Worm (Caenorhabditis elegans): ENCODE results near the gene tebp-2.
A peak's percentile ranks its signal among the peaks of the same experiment; 100 is the strongest.

Gene tebp-2

DNA sequence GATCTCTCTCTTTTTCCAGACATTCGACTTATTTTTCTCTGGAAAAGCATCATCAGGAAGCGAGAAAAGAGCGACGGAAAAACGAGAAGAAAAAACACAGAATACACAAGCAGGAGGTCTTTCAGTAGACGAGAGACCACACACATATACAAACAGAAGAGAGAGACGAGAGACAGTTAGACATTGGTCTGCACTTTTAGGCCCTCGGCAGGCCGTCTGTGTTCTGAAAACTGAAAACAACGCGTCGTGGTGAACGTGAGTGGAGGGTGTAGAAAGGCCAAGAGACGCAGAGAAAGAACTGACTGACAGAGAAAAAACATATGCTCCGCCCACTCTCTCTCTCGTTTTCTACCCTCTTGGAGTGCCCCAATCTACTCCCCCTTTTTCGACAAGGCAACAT, 40.8 kb downstream of the tebp-2 start (continued):
- TF ChIP-seq C04F5.9 (tag; optimal IDR thresholded peaks at IDR 0.05) (no peak), zag-1 (tag; optimal IDR thresholded peaks at IDR 0.05) (no peak), lin-14 (GFP tag; optimal IDR thresholded peaks at IDR 0.05) (peak; percentile 77), blmp-1 (tag; optimal IDR thresholded peaks at IDR 0.05) (no peak), sup-37 (GFP tag; optimal IDR thresholded peaks at IDR 0.05) (no peak), efl-3 (GFP tag; optimal IDR thresholded peaks at IDR 0.05) (no peak), aly-2 (tag; optimal IDR thresholded peaks at IDR 0.05) (no peak), sptf-1 (tag; optimal IDR thresholded peaks at IDR 0.05) (no peak), nhr-12 (tag; optimal IDR thresholded peaks at IDR 0.05) (no peak), nhr-20 (tag; optimal IDR thresholded peaks at IDR 0.05) (peak; percentile 31), ztf-11 (tag; optimal IDR thresholded peaks at IDR 0.05) (no peak), nhr-28 (tag; optimal IDR thresholded peaks at IDR 0.05) (no peak), mep-1 (tag; optimal IDR thresholded peaks at IDR 0.05) (peak; percentile 7), nhr-71 (tag; optimal IDR thresholded peaks at IDR 0.05) (peak; percentile 58), fkh-10 (GFP tag; optimal IDR thresholded peaks at IDR 0.05) (no peak), nhr-84 (tag; optimal IDR thresholded peaks at IDR 0.05) (no peak), unc-30 (tag; optimal IDR thresholded peaks at IDR 0.05) (no peak), nhr-19 (GFP tag; conservative IDR thresholded peaks at IDR 0.05) (no peak), nhr-85 (tag) (no peak), nhr-237 (tag; optimal IDR thresholded peaks at IDR 0.05) (no peak), ztf-4 (tag; optimal IDR thresholded peaks at IDR 0.05) (no peak), alr-1 (tag; optimal IDR thresholded peaks at IDR 0.05; ENCODE audit: borderline replicate concordance) (no peak)

ce11 chrIV:5582760-5583159, 41.3 kb downstream of the tebp-2 start:
- TF ChIP-seq ceh-90 (tag; optimal IDR thresholded peaks at IDR 0.05) (no peak), efl-1 (optimal IDR thresholded peaks at IDR 0.05) (no peak), efl-1 (GFP tag; optimal IDR thresholded peaks at IDR 0.05 in 1 of 2) (peak in 1 of 2 experiments; percentile 60), snpc-4 (tag; optimal IDR thresholded peaks at IDR 0.05) (no peak), xbp-1 (tag; optimal IDR thresholded peaks at IDR 0.05) (peak; percentile 83)

DNA sequence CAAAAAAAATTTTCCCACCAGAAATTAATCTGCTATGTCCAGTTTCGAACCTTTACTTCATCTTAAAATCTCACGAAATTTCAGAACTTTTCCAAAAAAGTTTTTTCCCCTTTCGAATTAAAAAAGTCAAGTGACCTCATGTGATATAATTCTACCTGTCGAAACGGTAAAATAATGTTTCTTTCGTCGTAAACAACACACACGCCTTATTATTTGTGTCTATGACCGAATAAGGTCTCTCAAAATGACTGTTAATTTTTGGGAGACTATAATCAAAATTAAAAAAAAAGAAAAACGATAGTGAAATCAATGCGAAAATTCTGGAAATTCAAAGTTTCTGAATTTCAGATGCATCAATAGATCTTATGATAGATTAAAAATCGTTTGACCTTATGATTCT, 41.8 kb downstream of the tebp-2 start:
- TF ChIP-seq blmp-1 (tag; optimal IDR thresholded peaks at IDR 0.05) = peak; percentile 7
- peak; percentile 16 for TF ChIP-seq nhr-20 (tag; optimal IDR thresholded peaks at IDR 0.05)
- TF ChIP-seq zip-4 (GFP tag; optimal IDR thresholded peaks at IDR 0.05) = no peak
- TF ChIP-seq egl-27 (tag; optimal IDR thresholded peaks at IDR 0.05) = no peak
- TF ChIP-seq lin-35 (GFP tag; optimal IDR thresholded peaks at IDR 0.05) = peak in 1 of 2 experiments; percentile 54
- no peak for TF ChIP-seq unc-86 (tag; optimal IDR thresholded peaks at IDR 0.05)
- TF ChIP-seq lin-14 (GFP tag; optimal IDR thresholded peaks at IDR 0.05) = peak; percentile 18

ce11 chrIV:5584384-5584783, 43.0 kb downstream of the tebp-2 start, which contains the start of gene fkh-7:
Gene fkh-7, plus strand, starts transcription at chrIV:5584684.
- TF ChIP-seq snpc-4 (tag; optimal IDR thresholded peaks at IDR 0.05) = no peak
- no peak for TF ChIP-seq elt-3 (tag; optimal IDR thresholded peaks at IDR 0.05)
- no peak for TF ChIP-seq tlp-1 (tag; optimal IDR thresholded peaks at IDR 0.05)
- TF ChIP-seq nhr-28 (tag; optimal IDR thresholded peaks at IDR 0.05) = no peak

DNA sequence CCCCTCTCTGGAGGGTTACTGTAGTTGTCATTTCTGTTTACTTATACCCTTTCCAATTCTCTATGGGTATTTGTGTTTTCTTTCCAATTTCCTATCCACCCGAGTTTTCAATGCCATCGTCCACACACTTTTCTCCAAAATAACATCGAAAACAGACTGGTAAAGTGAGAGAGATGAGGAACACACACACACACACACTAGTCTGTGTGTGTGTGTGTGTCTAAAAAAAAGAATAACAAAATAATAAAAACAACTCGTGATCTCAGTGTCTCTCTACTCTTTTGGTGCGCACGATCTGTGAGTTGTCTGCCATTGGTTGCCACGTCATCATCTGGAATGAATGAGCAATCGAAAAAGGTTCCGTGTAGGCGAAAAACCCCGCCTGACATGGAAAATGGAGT, 44.9 kb downstream of the tebp-2 start:
- no peak for TF ChIP-seq unc-86 (tag; optimal IDR thresholded peaks at IDR 0.05)
- TF ChIP-seq nhr-76 (tag; optimal IDR thresholded peaks at IDR 0.05) = no peak
- no peak for TF ChIP-seq snpc-4 (tag; optimal IDR thresholded peaks at IDR 0.05)
- TF ChIP-seq ces-1 (GFP tag; optimal IDR thresholded peaks at IDR 0.05) = no peak
- no peak for TF ChIP-seq dsc-1 (tag; optimal IDR thresholded peaks at IDR 0.05)
- TF ChIP-seq efl-1 (optimal IDR thresholded peaks at IDR 0.05) = no peak
- no peak for TF ChIP-seq efl-1 (GFP tag; optimal IDR thresholded peaks at IDR 0.05 in 1 of 2)
- TF ChIP-seq tlp-1 (tag; optimal IDR thresholded peaks at IDR 0.05) = no peak
- no peak for TF ChIP-seq egl-13 (tag; optimal IDR thresholded peaks at IDR 0.05)
- no peak for TF ChIP-seq ceh-82 (tag; optimal IDR thresholded peaks at IDR 0.05)
- TF ChIP-seq rnt-1 (tag; optimal IDR thresholded peaks at IDR 0.05) = no peak
- no peak for TF ChIP-seq nhr-11 (tag; optimal IDR thresholded peaks at IDR 0.05)
- TF ChIP-seq mdl-1 (tag; optimal IDR thresholded peaks at IDR 0.05) = no peak
- TF ChIP-seq jun-1 (tag; optimal IDR thresholded peaks at IDR 0.05) = no peak
- no peak for TF ChIP-seq lir-3 (tag; optimal IDR thresholded peaks at IDR 0.05; ENCODE audit: poor library complexity)
- peak; percentile 30 for TF ChIP-seq nhr-90 (tag; optimal IDR thresholded peaks at IDR 0.05; ENCODE audit: poor library complexity)
- no peak for TF ChIP-seq egl-27 (tag; optimal IDR thresholded peaks at IDR 0.05)
- no peak for TF ChIP-seq nhr-237 (tag; optimal IDR thresholded peaks at IDR 0.05)
- TF ChIP-seq grh-1 (GFP tag; IDR thresholded peaks at IDR 0.05) = no peak
- peak; percentile 47 for TF ChIP-seq snu-23 (GFP tag; optimal IDR thresholded peaks at IDR 0.05)
- no peak for TF ChIP-seq mab-9 (GFP tag; IDR thresholded peaks at IDR 0.05)
